Fruit fly (Drosophila melanogaster): ENCODE measurements around the gene CG14316.

- TF ChIP-seq CG3032 (tag; optimal IDR thresholded peaks at IDR 0.05) = no peak
- TF ChIP-seq Met (GFP tag; optimal IDR thresholded peaks at IDR 0.05) = no peak
- no peak for TF ChIP-seq CG32006 (GFP tag; optimal IDR thresholded peaks at IDR 0.05)
- no peak for TF ChIP-seq Hr39 (GFP tag; optimal IDR thresholded peaks at IDR 0.05)
- TF ChIP-seq CG11902 (GFP tag; optimal IDR thresholded peaks at IDR 0.05) = no peak
- TF ChIP-seq CG11762 (GFP tag; optimal IDR thresholded peaks at IDR 0.05; ENCODE audit: insufficient read depth) = no peak
- TF ChIP-seq Hr38 (GFP tag; optimal IDR thresholded peaks at IDR 0.05) = no peak
- TF ChIP-seq dac (GFP tag; optimal IDR thresholded peaks at IDR 0.05) = no peak
- TF ChIP-seq Blimp-1 (GFP tag; optimal IDR thresholded peaks at IDR 0.05) = no peak
Measured at dm6 chr3R:18153698-18154097, 1.8 kb downstream of the CG14316 start.
